Fruit fly (Drosophila melanogaster): ENCODE results near the gene pic.

pic gene

dm6 chr3R:13068022-13068421 is 16.0 kb downstream of the pic start (continued):
- TF ChIP-seq aop (GFP tag; IDR thresholded peaks at IDR 0.05) (no peak), Hr78 (GFP tag; optimal IDR thresholded peaks at IDR 0.05) (no peak), CG16815 (GFP tag; optimal IDR thresholded peaks at IDR 0.05) (peak; percentile 22), CG1603 (tag; optimal IDR thresholded peaks at IDR 0.05) (peak; percentile 96), slou (GFP tag; optimal IDR thresholded peaks at IDR 0.05) (peak; percentile 73), br (optimal IDR thresholded peaks at IDR 0.05) (no peak), CG7963 (GFP tag; IDR thresholded peaks at IDR 0.05; ENCODE audit: partially characterized antibody) (no peak), HHEX (GFP tag; optimal IDR thresholded peaks at IDR 0.05) (peak; percentile 89), CG4360 (GFP tag; IDR thresholded peaks at IDR 0.05) (peak; percentile 49; the same call in 1 of the 2 replicates), Neu2 (GFP tag; optimal IDR thresholded peaks at IDR 0.05; ENCODE audit: borderline replicate concordance) (no peak), ftz-f1 (GFP tag; optimal IDR thresholded peaks at IDR 0.05) (no peak), Jarid2 (GFP tag; optimal IDR thresholded peaks at IDR 0.05) (peak; percentile 82), Dad (GFP tag; optimal IDR thresholded peaks at IDR 0.05) (peak; percentile 17), tx (GFP tag; optimal IDR thresholded peaks at IDR 0.05) (peak; percentile 21), repo (GFP tag; optimal IDR thresholded peaks at IDR 0.05) (peak; percentile 81), chif (GFP tag; optimal IDR thresholded peaks at IDR 0.05) (peak; percentile 74 to 89), Sin3A (optimal IDR thresholded peaks at IDR 0.05) (no peak), pzg (GFP tag; optimal IDR thresholded peaks at IDR 0.05) (no peak), CG11456 (GFP tag; IDR thresholded peaks at IDR 0.05) (no peak; the same call in 2 of the 3 replicates), zfh1 (GFP tag; IDR thresholded peaks at IDR 0.05) (peak; percentile 80), CG8765 (GFP tag; IDR thresholded peaks at IDR 0.05) (no peak), Dp (GFP tag; optimal IDR thresholded peaks at IDR 0.05) (no peak), lbe (GFP tag; optimal IDR thresholded peaks at IDR 0.05) (no peak), ems (GFP tag; optimal IDR thresholded peaks at IDR 0.05) (peak; percentile 67), hbn (GFP tag; IDR thresholded peaks at IDR 0.05; ENCODE audit: partially characterized antibody) (no peak), CG7839 (tag; optimal IDR thresholded peaks at IDR 0.05) (peak; percentile 78), Dip3 (GFP tag; optimal IDR thresholded peaks at IDR 0.05) (no peak), fd64A (GFP tag; optimal IDR thresholded peaks at IDR 0.05) (peak; percentile 99), CG3995 (GFP tag; optimal IDR thresholded peaks at IDR 0.05) (peak; percentile 50), MTF-1 (GFP tag; optimal IDR thresholded peaks at IDR 0.05; ENCODE audit: borderline replicate concordance) (peak; percentile 92), caup (GFP tag; optimal IDR thresholded peaks at IDR 0.05; ENCODE audit: severe bottlenecking) (peak; percentile 93), mam (GFP tag; optimal IDR thresholded peaks at IDR 0.05) (peak; percentile 26), CG17829 (tag; optimal IDR thresholded peaks at IDR 0.05) (peak; percentile 76), bigmax (GFP tag; optimal IDR thresholded peaks at IDR 0.05) (peak; percentile 68), eyg (GFP tag; optimal IDR thresholded peaks at IDR 0.05) (peak; percentile 66), odd (GFP tag; optimal IDR thresholded peaks at IDR 0.05) (peak; percentile 92), corto (GFP tag; optimal IDR thresholded peaks at IDR 0.05) (no peak), Optix (GFP tag; IDR thresholded peaks at IDR 0.05) (peak; percentile 42; the same call in 1 of the 3 replicates), salm (tag; optimal IDR thresholded peaks at IDR 0.05) (peak; percentile 94), so (GFP tag; IDR thresholded peaks at IDR 0.05) (0 out of 3 replicates have a peak, but pooled peaks have one; percentile 67), Rx (GFP tag; IDR thresholded peaks at IDR 0.05) (0 out of 2 replicates have a peak, but pooled peaks have one; percentile 16), CG14667 (GFP tag; IDR thresholded peaks at IDR 0.05) (no peak), dimm (GFP tag; IDR thresholded peaks at IDR 0.05) (peak; percentile 39; the same call in 1 of the 2 replicates), HLH54F (GFP tag; optimal IDR thresholded peaks at IDR 0.05) (peak; percentile 12), chinmo (GFP tag; IDR thresholded peaks at IDR 0.05; ENCODE audit: partially characterized antibody) (no peak), CG10979 (tag; optimal IDR thresholded peaks at IDR 0.05) (peak; percentile 83), run (tag; optimal IDR thresholded peaks at IDR 0.05) (peak; percentile 82), wor (GFP tag; IDR thresholded peaks at IDR 0.05) (no peak), CG32767 (GFP tag; IDR thresholded peaks at IDR 0.05) (peak; percentile 38; the same call in 1 of the 2 replicates), CG13624 (GFP tag; optimal IDR thresholded peaks at IDR 0.05) (peak; percentile 44), CG7357 (GFP tag; IDR thresholded peaks at IDR 0.05) (0 out of 3 replicates have a peak, but pooled peaks have one; percentile 19)

All from whole organism, embryonic.